Fruit fly (Drosophila melanogaster) whole organism, prepupa: Measurements from ENCODE around the gene CG7497.

Experiments
- Blimp-1 ChIP-seq: fragments of 200-800 bp; sonication (Bioruptor generic); optimal IDR thresholded peaks from 3 replicates; lab custom pipeline; 2017; ENCODE audit warnings: missing biosample characterization, missing genetic modification characterization, mild to moderate bottlenecking, moderate library complexity, missing genetic modification reagents
- CG10631 ChIP-seq: fragments of 200-800 bp; sonication (Bioruptor generic); optimal IDR thresholded peaks from 2 replicates; lab custom pipeline; 2016; ENCODE audit warnings: missing biosample characterization, missing genetic modification characterization
- CG11294 ChIP-seq: fragments of 200-800 bp; sonication (Bioruptor generic); IDR thresholded peaks from 2 replicates; pipeline ENCODE4 v1.3.6; 2022; ENCODE audit warnings: missing biosample characterization, missing genetic modification characterization
- CG11902 ChIP-seq: fragments of 200-800 bp; sonication (Bioruptor generic); optimal IDR thresholded peaks from 3 replicates; lab custom pipeline; 2016; ENCODE audit warnings: missing biosample characterization, missing genetic modification characterization
- CG16779 ChIP-seq: fragments of 200-800 bp; sonication (Bioruptor generic); optimal IDR thresholded peaks from 3 replicates; lab custom pipeline; 2017; ENCODE audit warnings: missing biosample characterization, mild to moderate bottlenecking, missing genetic modification characterization
- CG3032 ChIP-seq: fragments of 200-800 bp; optimal IDR thresholded peaks from 2 replicates; lab custom pipeline; 2019; ENCODE audit warnings: missing biosample characterization, mild to moderate bottlenecking, missing genetic modification characterization, moderate library complexity
- CG34406 ChIP-seq: fragments of 200-800 bp; sonication (Bioruptor generic); optimal IDR thresholded peaks from 3 replicates; lab custom pipeline; 2016; ENCODE audit warnings: missing biosample characterization, missing genetic modification characterization
- CG3919 ChIP-seq: fragments of 200-800 bp; sonication (Bioruptor generic); optimal IDR thresholded peaks from 3 replicates; lab custom pipeline; 2016; ENCODE audit warnings: missing biosample characterization, missing genetic modification characterization
- CG4318 ChIP-seq: fragments of 200-800 bp; sonication (Bioruptor generic); optimal IDR thresholded peaks from 3 replicates; lab custom pipeline; 2017; ENCODE audit warnings: missing biosample characterization, mild to moderate bottlenecking, missing genetic modification characterization
- CG6163 ChIP-seq: fragments of 200-800 bp; sonication (Bioruptor generic); IDR thresholded peaks from 3 replicates; pipeline ENCODE4 v1.3.6; 2022; ENCODE audit warnings: missing biosample characterization, missing genetic modification characterization
- CG6276 ChIP-seq: fragments of 200-800 bp; sonication (Bioruptor generic); optimal IDR thresholded peaks from 2 replicates; lab custom pipeline; 2017; ENCODE audit warnings: missing biosample characterization, mild to moderate bottlenecking, missing genetic modification characterization
- CG6792 ChIP-seq: fragments of 200-800 bp; sonication (Bioruptor generic); optimal IDR thresholded peaks from 3 replicates; lab custom pipeline; 2016; ENCODE audit warnings: missing biosample characterization, missing genetic modification characterization
- CG6808 ChIP-seq: fragments of 200-800 bp; sonication (Bioruptor generic); optimal IDR thresholded peaks from 3 replicates; lab custom pipeline; 2017; ENCODE audit warnings: missing biosample characterization, missing genetic modification characterization, mild to moderate bottlenecking, moderate library complexity, missing genetic modification reagents
- CG6854 ChIP-seq: fragments of 200-800 bp; sonication (Bioruptor generic); optimal IDR thresholded peaks from 2 replicates; lab custom pipeline; 2017; ENCODE audit warnings: missing biosample characterization, mild to moderate bottlenecking, missing genetic modification characterization
- CG9139 ChIP-seq: fragments of 200-800 bp; sonication (Bioruptor generic); optimal IDR thresholded peaks from 3 replicates; lab custom pipeline; 2017; ENCODE audit warnings: missing biosample characterization, mild to moderate bottlenecking, missing genetic modification characterization
- Eip75B ChIP-seq: fragments of 200-800 bp; sonication (Bioruptor generic); optimal IDR thresholded peaks from 3 replicates; lab custom pipeline; 2016; ENCODE audit warnings: missing biosample characterization, missing genetic modification characterization
- Eip78C ChIP-seq: fragments of 200-800 bp; sonication (Bioruptor generic); peaks from one replicate; lab custom pipeline; 2016; ENCODE audit warnings: missing biosample characterization, missing genetic modification characterization
- Eip93F ChIP-seq: fragments of 200-800 bp; sonication (Bioruptor generic); optimal IDR thresholded peaks from 2 replicates; lab custom pipeline; 2016; ENCODE audit warnings: missing biosample characterization, mild to moderate bottlenecking, missing genetic modification characterization
- Ets96B ChIP-seq: fragments of 200-800 bp; optimal IDR thresholded peaks from 2 replicates; lab custom pipeline; 2019; ENCODE audit warnings: missing biosample characterization, mild to moderate bottlenecking, missing genetic modification characterization, moderate library complexity
- Gug ChIP-seq: fragments of 200-800 bp; sonication (Bioruptor generic); IDR thresholded peaks from 2 replicates; pipeline ENCODE4 v1.3.6; 2022; ENCODE audit warnings: missing biosample characterization, missing genetic modification characterization
- Hr38 ChIP-seq: sonication (Bioruptor generic); optimal IDR thresholded peaks from 2 replicates; lab custom pipeline; 2016; ENCODE audit warnings: missing biosample characterization, missing genetic modification characterization
- Hr39 ChIP-seq: fragments of 200-800 bp; sonication (Bioruptor generic); optimal IDR thresholded peaks from 2 replicates; lab custom pipeline; 2016; ENCODE audit warnings: missing biosample characterization, missing genetic modification characterization
- Hr4 ChIP-seq: fragments of 200-800 bp; sonication (Bioruptor generic); optimal IDR thresholded peaks from 3 replicates; lab custom pipeline; 2016; ENCODE audit warnings: missing biosample characterization, missing genetic modification characterization
- Lpt ChIP-seq: fragments of 200-800 bp; sonication (Bioruptor generic); optimal IDR thresholded peaks from 3 replicates; lab custom pipeline; 2016; ENCODE audit warnings: missing biosample characterization, missing genetic modification characterization
- Met ChIP-seq: fragments of 200-800 bp; sonication (Bioruptor generic); optimal IDR thresholded peaks from 3 replicates; lab custom pipeline; 2016; ENCODE audit warnings: missing biosample characterization, missing genetic modification characterization
- OdsH ChIP-seq: fragments of 200-800 bp; sonication (Bioruptor generic); optimal IDR thresholded peaks from 3 replicates; lab custom pipeline; 2016; ENCODE audit warnings: missing biosample characterization, missing genetic modification characterization
- Smox ChIP-seq: fragments of 200-800 bp; sonication (Bioruptor generic); optimal IDR thresholded peaks from 3 replicates; lab custom pipeline; 2016; ENCODE audit warnings: missing biosample characterization, missing genetic modification characterization
- Sox102F ChIP-seq: fragments of 200-800 bp; sonication (Bioruptor generic); optimal IDR thresholded peaks from 2 replicates; lab custom pipeline; 2016; ENCODE audit warnings: missing biosample characterization, mild to moderate bottlenecking, missing genetic modification characterization
- Sox14 ChIP-seq: fragments of 200-800 bp; sonication (Bioruptor generic); optimal IDR thresholded peaks from 3 replicates; lab custom pipeline; 2016; ENCODE audit warnings: missing biosample characterization, missing genetic modification characterization
- Sox15 ChIP-seq: fragments of 200-800 bp; sonication (Bioruptor generic); optimal IDR thresholded peaks from 3 replicates; lab custom pipeline; 2016; ENCODE audit warnings: missing biosample characterization, missing genetic modification characterization
- acj6 ChIP-seq: fragments of 200-800 bp; sonication (Bioruptor generic); optimal IDR thresholded peaks from 3 replicates; lab custom pipeline; 2016; ENCODE audit warnings: missing biosample characterization, missing genetic modification characterization
- cyc ChIP-seq: fragments of 200-800 bp; sonication (Bioruptor generic); optimal IDR thresholded peaks from 3 replicates; lab custom pipeline; 2016; ENCODE audit warnings: missing biosample characterization, missing genetic modification characterization
- eg ChIP-seq: fragments of 200-800 bp; sonication (Bioruptor generic); IDR thresholded peaks from 3 replicates; pipeline ENCODE4 v1.3.6; 2022; ENCODE audit warnings: missing biosample characterization, missing genetic modification characterization
- esn ChIP-seq: fragments of 200-800 bp; sonication (Bioruptor generic); optimal IDR thresholded peaks from 2 replicates; lab custom pipeline; 2016; ENCODE audit warnings: missing biosample characterization, mild to moderate bottlenecking, missing genetic modification characterization, moderate library complexity
- fd59A ChIP-seq: fragments of 200-800 bp; sonication (Bioruptor generic); optimal IDR thresholded peaks from 2 replicates; lab custom pipeline; 2017; ENCODE audit warnings: missing biosample characterization, mild to moderate bottlenecking, missing genetic modification characterization, missing genetic modification reagents
- fd85E ChIP-seq: fragments of 200-800 bp; sonication (Bioruptor generic); optimal IDR thresholded peaks from 3 replicates; lab custom pipeline; 2016; ENCODE audit warnings: missing biosample characterization, missing genetic modification characterization
- fkh ChIP-seq: fragments of 200-800 bp; sonication (Bioruptor generic); optimal IDR thresholded peaks from 3 replicates; lab custom pipeline; 2017; ENCODE audit warnings: missing biosample characterization, mild to moderate bottlenecking, missing genetic modification characterization, moderate library complexity
- lz ChIP-seq: fragments of 200-800 bp; sonication (Bioruptor generic); optimal IDR thresholded peaks from 3 replicates; lab custom pipeline; 2016; ENCODE audit warnings: missing biosample characterization, missing genetic modification characterization
- pdm3 ChIP-seq: fragments of 200-800 bp; sonication (Bioruptor generic); optimal IDR thresholded peaks from 3 replicates; lab custom pipeline; 2016; ENCODE audit warnings: missing biosample characterization, missing genetic modification characterization
- salr ChIP-seq, 2 experiments: fragments of 200-800 bp; sonication (Bioruptor generic); optimal IDR thresholded peaks; 3 replicates each; lab custom pipeline; 2016 to 2018; ENCODE audit warnings: missing biosample characterization in 2 of 2, missing genetic modification characterization in 2 of 2, mild to moderate bottlenecking in 1 of 2
- ss ChIP-seq, 2 experiments: fragments of 200-800 bp; sonication (Bioruptor generic); optimal IDR thresholded peaks; 2 replicates in 1 of 2; 3 replicates in 1 of 2; lab custom pipeline; 2017 to 2018; ENCODE audit warnings: mild to moderate bottlenecking in 2 of 2, missing biosample characterization in 2 of 2, missing genetic modification characterization in 2 of 2, moderate library complexity in 1 of 2
- svp ChIP-seq: fragments of 200-800 bp; sonication (Bioruptor generic); peaks from one replicate; lab custom pipeline; 2016; ENCODE audit warnings: missing biosample characterization, missing genetic modification characterization
- topi ChIP-seq: fragments of 200-800 bp; sonication (Bioruptor generic); optimal IDR thresholded peaks from 3 replicates; lab custom pipeline; 2016; ENCODE audit warnings: missing biosample characterization, missing genetic modification characterization
- vri ChIP-seq: fragments of 200-800 bp; sonication (Bioruptor generic); optimal IDR thresholded peaks from 3 replicates; lab custom pipeline; 2016; ENCODE audit warnings: missing biosample characterization, mild to moderate bottlenecking, missing genetic modification characterization

The CG7497 gene

DNA sequence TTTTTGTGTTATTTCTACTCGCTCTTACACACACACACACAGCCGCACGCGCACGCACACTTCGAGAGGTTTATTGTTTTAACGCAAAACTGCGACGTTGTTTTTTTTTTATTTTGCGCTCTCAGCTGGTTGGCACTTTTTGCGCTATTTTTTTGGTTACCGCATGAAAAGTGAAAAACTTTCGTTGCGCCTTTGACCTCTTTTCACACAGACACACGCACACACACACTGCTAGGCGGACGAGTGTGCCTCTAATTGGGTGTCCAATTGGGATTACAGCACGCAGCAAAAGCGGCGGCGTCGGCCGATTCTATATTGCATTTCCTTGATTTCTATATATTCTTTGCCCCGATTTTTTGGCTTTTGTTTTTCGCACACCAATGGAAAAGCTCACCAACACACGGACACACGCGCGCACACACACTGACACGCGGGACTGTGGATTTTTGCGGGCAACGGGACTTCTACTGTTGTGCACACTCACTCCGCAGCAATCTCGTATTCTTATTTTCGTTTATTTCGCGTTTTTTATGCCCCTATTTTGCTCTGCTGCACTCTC is 35.2 kb downstream of the CG7497 start (continued):
- 0 out of 3 replicates have a peak, but pooled peaks have one; percentile 21 for TF ChIP-seq CG6163 (GFP tag; lab: Robert Waterston, UW)

- no peak for TF ChIP-seq Eip75B (GFP tag; lab: Kevin White, UChicago)
- no peak for TF ChIP-seq Met
- TF ChIP-seq CG6854 (GFP tag; lab: Kevin White, UChicago): peak; percentile 42
- no peak for TF ChIP-seq CG4318
- TF ChIP-seq Sox102F: no peak
- no peak for TF ChIP-seq salr (GFP tag; optimal IDR thresholded peaks at IDR 0.05; lab: Kevin White, UChicago)
- TF ChIP-seq CG6808 (GFP tag; lab: Kevin White, UChicago): no peak
- TF ChIP-seq CG11902: no peak
- peak; percentile 3 for TF ChIP-seq fd85E
- peak in 1 of 2 experiments; percentile 34 for TF ChIP-seq ss (GFP tag; optimal IDR thresholded peaks at IDR 0.05; lab: Kevin White, UChicago)
- peak; percentile 59 for TF ChIP-seq svp (GFP tag; lab: Kevin White, UChicago)
- no peak for TF ChIP-seq acj6 (GFP tag; lab: Kevin White, UChicago)
- no peak for TF ChIP-seq CG3919 (GFP tag; lab: Kevin White, UChicago)
- TF ChIP-seq topi (GFP tag; lab: Kevin White, UChicago): no peak
- TF ChIP-seq Sox14: no peak
- peak; percentile 3 for TF ChIP-seq Hr39 (GFP tag; lab: Kevin White, UChicago)
- TF ChIP-seq Hr4 (GFP tag; lab: Kevin White, UChicago): peak; percentile 9
- peak; percentile 32 for TF ChIP-seq CG3032 (tag; lab: Kevin White, UChicago)
- no peak for TF ChIP-seq Ets96B (tag; lab: Kevin White, UChicago)
- peak; percentile 57; the same call in 1 of the 3 replicates for TF ChIP-seq CG6163 (GFP tag; lab: Robert Waterston, UW)
- peak; percentile 51 for TF ChIP-seq CG16779 (tag; lab: Kevin White, UChicago)
- TF ChIP-seq Gug (GFP tag; lab: Robert Waterston, UW): no peak; the same call in 1 of the 2 replicates
- TF ChIP-seq CG6792 (GFP tag; lab: Kevin White, UChicago): no peak
- peak; percentile 12 for TF ChIP-seq CG9139
- no peak for TF ChIP-seq CG34406 (GFP tag; lab: Kevin White, UChicago)
- TF ChIP-seq vri (GFP tag; lab: Kevin White, UChicago): no peak
- peak; percentile 53 for TF ChIP-seq Eip78C (GFP tag; lab: Kevin White, UChicago)
- TF ChIP-seq Hr38: no peak
- TF ChIP-seq pdm3 (GFP tag; lab: Kevin White, UChicago): peak; percentile 16
- TF ChIP-seq cyc: peak; percentile 21
- TF ChIP-seq fkh (GFP tag; lab: Kevin White, UChicago): no peak
- TF ChIP-seq CG11294 (GFP tag; lab: Robert Waterston, UW): no peak
- no peak for TF ChIP-seq Eip93F (GFP tag; lab: Kevin White, UChicago)
- no peak for TF ChIP-seq esn (GFP tag; lab: Kevin White, UChicago)
- no peak for TF ChIP-seq Lpt
- peak; percentile 22 for TF ChIP-seq Smox (GFP tag; lab: Kevin White, UChicago)
- TF ChIP-seq fd59A (GFP tag; lab: Kevin White, UChicago): no peak
- no peak for TF ChIP-seq CG6276
- no peak for TF ChIP-seq eg (GFP tag; lab: Robert Waterston, UW)
- no peak for TF ChIP-seq OdsH
- no peak for TF ChIP-seq lz (GFP tag; lab: Kevin White, UChicago)
- TF ChIP-seq Blimp-1: no peak
- TF ChIP-seq Sox15 (GFP tag; lab: Kevin White, UChicago): no peak
- TF ChIP-seq CG10631 (GFP tag; lab: Kevin White, UChicago): peak; percentile 16
These were observed 35.9 kb downstream of the CG7497 start, which contains the start of gene Crtc for dm6 chr3L:17668945-17669779. Gene Crtc (minus strand): TSS chr3L:17669234.
